Fruit fly (Drosophila melanogaster): ENCODE measurements around the gene Six4.

Gene Six4

DNA sequence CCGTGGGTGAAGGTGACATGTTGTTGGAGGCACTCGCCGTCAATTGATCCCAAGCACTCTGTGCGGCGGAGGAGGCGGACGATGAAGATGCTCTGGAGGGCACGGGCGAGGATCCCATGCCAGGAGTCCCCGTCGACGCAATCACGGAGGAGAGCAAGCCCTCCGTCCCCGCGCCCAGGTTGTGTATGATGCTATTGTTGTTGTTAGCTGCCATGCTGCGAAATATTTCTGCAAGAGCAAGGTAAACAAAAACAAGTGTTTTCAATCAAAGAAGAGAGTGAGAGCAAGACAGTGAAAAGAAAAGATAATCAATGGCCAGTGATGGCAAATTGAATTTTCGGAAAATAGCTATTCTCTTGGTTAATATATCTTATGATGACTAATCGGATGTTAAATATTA, 8.2 kb downstream of the Six4 start:
- TF ChIP-seq Sin3A (optimal IDR thresholded peaks at IDR 0.05) = no peak
- TF ChIP-seq psq (optimal IDR thresholded peaks at IDR 0.05) = no peak
- TF ChIP-seq ttk (optimal IDR thresholded peaks at IDR 0.05) = no peak
- no peak for TF ChIP-seq h (optimal IDR thresholded peaks at IDR 0.05)
- no peak for TF ChIP-seq insv (optimal IDR thresholded peaks at IDR 0.05)
- TF ChIP-seq Myc (optimal IDR thresholded peaks at IDR 0.05) = no peak

DNA sequence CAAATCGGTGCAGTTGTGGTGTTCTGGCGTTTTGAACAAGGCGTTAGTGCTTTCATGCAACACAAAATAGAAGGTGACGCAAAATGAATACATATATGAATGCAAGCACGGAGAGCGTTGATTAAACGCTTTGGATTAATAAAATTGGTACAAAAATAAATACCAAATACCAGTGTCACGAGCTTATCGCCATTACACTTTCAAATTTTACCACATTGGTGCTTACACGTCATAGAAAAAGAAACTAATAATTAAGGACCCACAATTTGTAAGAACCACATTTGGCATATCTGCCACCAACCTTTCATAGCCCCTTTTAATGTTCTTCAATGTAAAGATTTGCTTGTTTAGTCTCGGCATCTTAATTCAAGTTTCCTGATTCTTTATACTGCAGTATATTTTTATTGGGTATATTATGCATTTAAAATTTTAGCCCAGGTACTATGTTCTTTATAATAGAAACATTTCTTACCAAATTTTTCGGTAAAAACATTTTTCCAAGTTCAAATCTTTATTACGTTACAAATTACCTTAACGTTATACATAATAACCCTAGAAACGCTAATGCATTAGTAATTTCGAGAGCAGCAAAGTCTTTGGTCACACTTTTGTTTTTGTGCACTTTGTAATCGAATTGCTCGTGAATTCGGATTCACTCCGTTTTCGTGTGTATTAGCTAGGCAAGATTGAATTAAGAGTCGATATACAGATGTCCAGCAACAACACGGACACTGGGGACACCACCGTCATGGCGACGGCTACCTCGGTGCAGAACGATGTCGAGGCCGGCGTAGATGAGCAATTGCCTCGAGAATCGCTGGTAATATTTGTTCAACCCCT, 14.1 kb downstream of the Six4 start, which contains the start of the genes Pex16 and Pex14:
Gene Pex16 (minus strand): TSS at position 41 of the 840 bp plus-strand sequence.
Gene Pex14 (plus strand): TSS at position 576 of the 840 bp plus-strand sequence.
- TF ChIP-seq ttk (optimal IDR thresholded peaks at IDR 0.05) (no peak), insv (optimal IDR thresholded peaks at IDR 0.05) (no peak), Myc (optimal IDR thresholded peaks at IDR 0.05) (no peak), Sin3A (optimal IDR thresholded peaks at IDR 0.05) (no peak), h (optimal IDR thresholded peaks at IDR 0.05) (no peak), psq (optimal IDR thresholded peaks at IDR 0.05) (no peak)

DNA sequence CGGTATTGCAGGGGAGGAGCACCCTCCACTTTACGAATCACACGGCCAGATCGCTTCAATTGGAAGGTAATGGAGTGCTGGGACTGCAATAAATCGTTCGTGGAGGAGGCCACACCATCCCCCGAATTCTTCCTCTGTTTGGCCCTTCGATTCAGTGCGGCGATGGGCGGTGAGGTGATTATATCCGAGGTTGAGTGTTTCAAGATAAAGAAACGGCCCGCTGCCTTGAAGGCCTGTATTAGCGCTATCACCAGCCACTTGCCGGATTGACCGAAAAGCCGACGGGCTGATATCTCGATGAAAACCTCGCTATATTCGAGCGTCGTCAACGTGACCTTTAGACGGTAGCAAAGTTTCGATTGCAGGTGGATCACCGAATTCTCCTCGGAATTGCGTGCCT, 15.1 kb downstream of the Six4 start:
- TF ChIP-seq insv (optimal IDR thresholded peaks at IDR 0.05) (no peak), Myc (optimal IDR thresholded peaks at IDR 0.05) (no peak), psq (optimal IDR thresholded peaks at IDR 0.05) (no peak), h (optimal IDR thresholded peaks at IDR 0.05) (no peak), ttk (optimal IDR thresholded peaks at IDR 0.05) (no peak), Sin3A (optimal IDR thresholded peaks at IDR 0.05) (no peak)

DNA sequence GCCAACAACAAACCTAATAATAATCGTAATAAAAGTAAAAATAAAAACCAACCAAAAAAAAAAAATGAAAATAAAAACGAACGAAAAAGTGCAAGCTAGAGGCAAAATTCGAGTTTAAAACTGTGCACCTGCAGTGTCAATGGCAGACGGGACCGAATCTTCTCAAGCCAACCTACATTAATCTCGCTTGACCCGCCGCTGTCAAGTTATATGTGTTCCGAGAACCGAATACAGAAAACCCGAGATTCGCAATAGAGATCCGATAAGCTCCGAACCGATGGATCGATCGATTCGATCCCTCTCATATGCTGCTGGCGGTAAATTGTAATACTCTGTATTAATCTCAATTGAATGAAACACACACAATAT, 19.9 kb downstream of the Six4 start:
- TF ChIP-seq Sin3A (optimal IDR thresholded peaks at IDR 0.05) = no peak
- no peak for TF ChIP-seq ttk (optimal IDR thresholded peaks at IDR 0.05)
- TF ChIP-seq Myc (optimal IDR thresholded peaks at IDR 0.05) = no peak
- no peak for TF ChIP-seq psq (optimal IDR thresholded peaks at IDR 0.05)
- no peak for TF ChIP-seq h (optimal IDR thresholded peaks at IDR 0.05)
- no peak for TF ChIP-seq insv (optimal IDR thresholded peaks at IDR 0.05)

DNA sequence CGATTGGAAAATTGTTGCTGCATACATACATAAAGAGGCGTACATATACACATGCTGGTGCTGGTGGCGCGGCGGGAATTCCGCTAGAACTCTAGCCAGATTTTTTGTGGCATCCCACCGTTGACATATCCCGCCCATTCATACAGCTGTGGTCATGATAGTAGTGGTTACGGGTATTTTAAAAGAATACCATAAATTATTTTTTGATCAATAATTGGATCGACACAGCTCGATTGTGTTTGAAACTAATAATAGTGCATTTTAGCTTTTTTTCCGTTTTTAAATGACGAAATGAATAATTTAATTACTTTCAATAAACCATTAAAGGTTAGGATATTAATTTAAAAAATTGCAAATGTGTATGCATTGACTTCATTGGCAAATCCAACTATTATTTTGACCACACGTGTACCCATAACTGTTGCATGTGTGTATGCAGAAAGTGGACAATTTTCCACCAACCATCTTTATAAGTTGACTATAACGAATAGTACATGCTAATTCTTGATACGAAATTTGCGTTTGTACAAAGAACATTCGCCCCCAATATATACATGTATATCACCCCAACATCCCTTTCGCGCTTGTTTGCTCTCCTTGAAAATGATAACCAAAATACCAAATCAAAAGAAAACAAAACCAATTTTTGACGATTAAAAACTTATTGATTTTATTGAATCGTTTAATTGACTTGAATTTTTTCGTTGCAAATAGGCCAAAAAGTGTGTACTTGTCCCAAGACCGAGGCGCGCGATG, 20.5 kb downstream of the Six4 start:
- TF ChIP-seq Sin3A (optimal IDR thresholded peaks at IDR 0.05) (no peak), insv (optimal IDR thresholded peaks at IDR 0.05) (no peak), Myc (optimal IDR thresholded peaks at IDR 0.05) (no peak), h (optimal IDR thresholded peaks at IDR 0.05) (no peak), ttk (optimal IDR thresholded peaks at IDR 0.05) (no peak), psq (optimal IDR thresholded peaks at IDR 0.05) (no peak)

DNA sequence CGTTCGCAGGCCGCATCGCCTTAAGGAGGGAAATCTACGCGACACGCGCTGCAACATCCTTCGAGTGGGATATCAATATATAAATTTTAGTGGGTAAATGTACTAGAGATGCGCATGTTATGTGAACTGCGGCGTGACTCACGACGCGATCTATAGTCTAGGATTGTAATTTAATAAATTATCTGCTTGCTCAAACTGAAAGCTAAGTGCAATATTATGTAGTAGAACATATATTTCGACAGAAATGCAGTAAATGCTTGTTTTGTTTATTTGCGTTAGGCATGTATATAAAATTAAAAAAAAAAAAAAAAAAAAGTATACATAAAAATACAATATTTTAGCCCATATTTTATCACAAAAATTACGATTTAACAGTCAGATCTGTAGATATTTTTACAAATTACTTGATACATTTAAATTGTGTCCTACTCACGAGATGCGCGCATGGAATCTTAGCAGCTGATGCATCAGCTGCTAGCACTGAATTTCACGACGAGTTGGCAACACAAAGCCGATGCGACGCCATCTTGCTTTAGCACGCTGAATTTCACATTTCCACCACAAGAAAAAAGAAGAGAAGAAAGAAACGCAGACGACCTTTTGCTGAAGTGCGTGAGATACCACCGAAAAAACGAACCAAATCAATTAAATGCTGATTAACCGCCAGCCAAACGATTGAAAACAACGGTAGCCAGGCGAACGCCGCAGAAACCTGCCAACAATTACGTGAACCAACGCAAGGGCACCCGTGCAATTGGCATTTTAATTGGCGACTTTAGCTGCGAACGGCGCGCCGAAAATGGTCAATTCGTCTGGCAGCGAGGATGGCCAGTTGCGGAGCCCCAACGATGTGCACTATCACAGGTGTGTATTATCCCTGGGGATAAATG, 21.3 kb downstream of the Six4 start, which contains the start of the genes CG4042 and Pitslre:
Gene CG4042 (minus strand): TSS at position 507 of the 890 bp plus-strand sequence.
Gene Pitslre (plus strand): TSS at position 528 of the 890 bp plus-strand sequence.
- TF ChIP-seq Myc (optimal IDR thresholded peaks at IDR 0.05) (no peak), h (optimal IDR thresholded peaks at IDR 0.05) (no peak), Sin3A (optimal IDR thresholded peaks at IDR 0.05) (no peak), ttk (optimal IDR thresholded peaks at IDR 0.05) (no peak), psq (optimal IDR thresholded peaks at IDR 0.05) (no peak), insv (optimal IDR thresholded peaks at IDR 0.05) (no peak)

DNA sequence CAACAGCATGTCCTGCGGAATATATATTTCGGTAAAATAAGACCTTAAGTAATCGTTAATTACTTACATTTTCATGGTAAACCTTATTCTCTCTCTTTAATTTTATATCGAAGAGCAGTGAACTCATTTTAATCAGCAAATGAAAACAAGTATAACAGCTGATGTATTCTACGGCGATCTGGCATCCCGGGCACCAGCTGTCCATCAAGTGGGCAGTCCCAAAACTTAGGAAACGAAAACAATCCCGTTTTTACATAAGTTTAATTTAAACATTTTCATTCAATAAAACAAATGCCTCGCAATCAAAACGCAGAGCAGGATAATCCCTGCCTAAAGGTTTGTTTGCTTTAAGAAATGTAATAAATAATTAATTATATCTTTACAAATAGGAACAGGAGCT, 23.2 kb downstream of the Six4 start, which contains the start of the genes CG4074 and CG4186:
Gene CG4074 (minus strand): TSS at position 151 of the 400 bp plus-strand sequence.
Gene CG4186 (plus strand): TSS at position 237 of the 400 bp plus-strand sequence.
- TF ChIP-seq Myc (optimal IDR thresholded peaks at IDR 0.05) = no peak
- no peak for TF ChIP-seq insv (optimal IDR thresholded peaks at IDR 0.05)
- no peak for TF ChIP-seq ttk (optimal IDR thresholded peaks at IDR 0.05)
- no peak for TF ChIP-seq h (optimal IDR thresholded peaks at IDR 0.05)
- TF ChIP-seq psq (optimal IDR thresholded peaks at IDR 0.05) = no peak
- no peak for TF ChIP-seq Sin3A (optimal IDR thresholded peaks at IDR 0.05)

DNA sequence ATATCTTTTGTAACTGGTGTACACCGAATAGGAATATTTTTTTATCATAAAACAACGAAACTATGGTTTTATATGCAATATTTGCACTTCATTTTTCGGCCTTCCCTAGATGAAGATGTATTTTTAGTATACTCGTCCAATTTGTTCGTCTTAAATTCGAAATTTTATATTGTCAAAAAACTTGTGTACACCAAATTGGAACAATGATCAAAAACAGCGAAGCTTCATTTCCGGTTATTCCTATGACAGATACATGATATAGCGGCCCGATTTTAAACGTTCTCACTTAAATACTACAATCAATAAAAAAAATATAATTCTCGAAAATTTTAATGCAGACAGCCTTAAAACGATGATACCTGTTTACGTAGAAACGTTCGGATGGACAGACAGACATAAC, 25.4 kb downstream of the Six4 start:
- TF ChIP-seq psq (optimal IDR thresholded peaks at IDR 0.05) (no peak), ttk (optimal IDR thresholded peaks at IDR 0.05) (no peak), Myc (optimal IDR thresholded peaks at IDR 0.05) (no peak), insv (optimal IDR thresholded peaks at IDR 0.05) (no peak), h (optimal IDR thresholded peaks at IDR 0.05) (no peak)

DNA sequence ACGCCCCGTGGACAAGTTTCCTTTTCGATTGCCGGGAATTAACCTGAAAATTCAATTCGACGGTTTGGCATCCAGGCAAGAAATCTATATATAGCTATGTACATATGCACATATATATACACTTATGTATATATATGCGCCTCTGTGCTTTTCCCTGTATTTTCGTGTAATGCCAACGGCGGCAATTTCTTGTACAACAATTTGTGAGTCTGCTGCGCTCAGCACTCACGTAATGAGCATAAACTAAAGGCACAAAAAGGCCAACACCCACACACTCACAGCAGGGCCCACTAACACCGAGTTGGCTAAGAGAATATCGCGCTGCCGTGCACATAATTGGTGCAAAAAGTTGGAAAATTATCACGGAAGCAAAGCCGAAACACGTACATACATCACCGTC, 31.1 kb downstream of the Six4 start:
- TF ChIP-seq Sin3A (optimal IDR thresholded peaks at IDR 0.05) (no peak), ttk (optimal IDR thresholded peaks at IDR 0.05) (no peak), insv (optimal IDR thresholded peaks at IDR 0.05) (no peak), psq (optimal IDR thresholded peaks at IDR 0.05) (no peak), h (optimal IDR thresholded peaks at IDR 0.05) (no peak), Myc (optimal IDR thresholded peaks at IDR 0.05) (no peak)

DNA sequence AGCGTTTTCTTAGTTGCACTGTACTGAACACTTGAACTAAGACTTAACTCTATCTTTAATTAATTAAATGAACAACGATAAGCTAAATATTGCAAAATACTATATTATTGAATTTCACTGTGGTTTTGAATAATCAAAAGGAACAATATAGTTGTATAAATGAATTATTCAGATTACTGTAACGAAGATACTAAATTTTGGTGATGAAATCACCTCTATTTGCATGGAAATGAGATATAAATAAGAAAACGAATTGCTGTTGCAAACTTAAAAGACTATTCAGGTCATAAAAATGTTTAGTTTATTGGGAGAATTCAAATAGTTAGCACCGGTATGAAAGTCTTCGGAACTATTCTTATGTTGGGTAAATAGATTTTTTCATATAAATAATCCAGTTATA, 34.0 kb downstream of the Six4 start, which contains the start of gene CG43251:
Gene CG43251 (plus strand): TSS at position 301 of the 400 bp plus-strand sequence.
- no peak for TF ChIP-seq Myc (optimal IDR thresholded peaks at IDR 0.05)
- TF ChIP-seq Sin3A (optimal IDR thresholded peaks at IDR 0.05) = no peak
- no peak for TF ChIP-seq ttk (optimal IDR thresholded peaks at IDR 0.05)
- no peak for TF ChIP-seq psq (optimal IDR thresholded peaks at IDR 0.05)
- no peak for TF ChIP-seq h (optimal IDR thresholded peaks at IDR 0.05)
- no peak for TF ChIP-seq insv (optimal IDR thresholded peaks at IDR 0.05)

DNA sequence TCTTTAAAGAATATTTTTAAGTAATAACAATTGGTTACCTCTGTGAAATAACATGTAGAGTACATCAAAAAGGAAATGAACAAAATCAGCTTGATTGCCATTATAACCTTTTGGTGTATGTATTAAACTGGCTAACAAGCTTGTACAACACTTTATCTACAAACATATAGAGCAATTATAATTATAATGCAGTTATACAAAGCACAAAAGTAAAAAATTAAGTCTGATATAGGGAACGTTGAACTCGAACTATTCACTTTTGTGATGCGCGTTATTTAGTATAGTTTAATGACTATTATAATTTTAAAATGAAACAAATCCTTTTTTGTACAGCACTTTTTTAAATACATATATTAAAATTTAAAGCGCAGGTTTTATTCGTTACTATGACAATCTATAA, 37.0 kb downstream of the Six4 start, which contains the start of gene CG33912:
Gene CG33912 (minus strand): TSS at position 101 of the 400 bp plus-strand sequence.
- no peak for TF ChIP-seq ttk (optimal IDR thresholded peaks at IDR 0.05)
- no peak for TF ChIP-seq Sin3A (optimal IDR thresholded peaks at IDR 0.05)
- TF ChIP-seq h (optimal IDR thresholded peaks at IDR 0.05) = no peak
- TF ChIP-seq Myc (optimal IDR thresholded peaks at IDR 0.05) = no peak
- no peak for TF ChIP-seq psq (optimal IDR thresholded peaks at IDR 0.05)
- TF ChIP-seq insv (optimal IDR thresholded peaks at IDR 0.05) = no peak

All from Kc167 (cell line).